Fruit fly (Drosophila melanogaster) Kc167 (cell line): ENCODE results near the gene CG15023.

Source experiments
- Sin3A ChIP-seq: fragments of >200 bp; optimal IDR thresholded peaks from 2 replicates; lab custom pipeline; 2018; ENCODE audit warnings: missing external identifiers
- h ChIP-seq: fragments of >200 bp; optimal IDR thresholded peaks from 3 replicates; lab custom pipeline; 2018; ENCODE audit warnings: missing external identifiers
- insv ChIP-seq: fragments of >200 bp; optimal IDR thresholded peaks from 3 replicates; lab custom pipeline; 2018; ENCODE audit warnings: missing external identifiers
- psq ChIP-seq: fragments of >200 bp; optimal IDR thresholded peaks from 2 replicates; lab custom pipeline; 2017; ENCODE audit warnings: missing external identifiers
- ttk ChIP-seq: sonication (Bioruptor generic); optimal IDR thresholded peaks from 2 replicates; lab custom pipeline; 2017; ENCODE audit warnings: missing external identifiers

dm6 chr3L:4431111-4431730 is 30.1 kb downstream of the CG15023 start:
- TF ChIP-seq h (lab: Kevin White, UChicago) (no peak), psq (no peak), Sin3A (no peak), insv (lab: Kevin White, UChicago) (no peak), ttk (no peak)
